Fruit fly (Drosophila melanogaster): Measurements from ENCODE around the gene ppk31.

The ppk31 gene

dm6 chr3R:27151516-27151823 is 11.5 kb upstream of the ppk31 start, which contains the start of gene Men-b (continued):
- TF ChIP-seq Gsc (GFP tag; IDR thresholded peaks at IDR 0.05) (no peak), CG17328 (GFP tag; IDR thresholded peaks at IDR 0.05) (no peak; the same call in 1 of the 2 replicates), CG2116 (GFP tag; optimal IDR thresholded peaks at IDR 0.05) (peak; percentile 22), CG3995 (GFP tag; optimal IDR thresholded peaks at IDR 0.05) (peak; percentile 40), sima (GFP tag; optimal IDR thresholded peaks at IDR 0.05) (no peak), Ptx1 (GFP tag; IDR thresholded peaks at IDR 0.05) (no peak), Aef1 (GFP tag; IDR thresholded peaks at IDR 0.05) (no peak), Sry-δ (GFP tag; optimal IDR thresholded peaks at IDR 0.05) (peak; percentile 8), H2.0 (GFP tag; IDR thresholded peaks at IDR 0.05) (no peak), CG3065 (GFP tag; optimal IDR thresholded peaks at IDR 0.05) (no peak), CG16863 (GFP tag; optimal IDR thresholded peaks at IDR 0.05) (no peak), sisA (GFP tag; IDR thresholded peaks at IDR 0.05) (0 out of 2 replicates have a peak, but pooled peaks have one; percentile 6), CTCF (GFP tag; optimal IDR thresholded peaks at IDR 0.05) (peak; percentile 80), CG3847 (GFP tag; IDR thresholded peaks at IDR 0.05) (peak; percentile 19; the same call in 1 of the 2 replicates), CG7372 (GFP tag; IDR thresholded peaks at IDR 0.05) (no peak), CG34224 (GFP tag; IDR thresholded peaks at IDR 0.05; ENCODE audit: partially characterized antibody) (no peak), BtbVII (GFP tag; optimal IDR thresholded peaks at IDR 0.05) (no peak), stwl (tag; optimal IDR thresholded peaks at IDR 0.05) (peak; percentile 49), CG12942 (GFP tag; optimal IDR thresholded peaks at IDR 0.05) (no peak), sens (GFP tag) (no peak), emc (GFP tag; optimal IDR thresholded peaks at IDR 0.05) (no peak), CG4424 (GFP tag; optimal IDR thresholded peaks at IDR 0.05) (no peak), zfh1 (GFP tag; IDR thresholded peaks at IDR 0.05) (peak; percentile 6; the same call in 1 of the 3 replicates), jing (GFP tag; optimal IDR thresholded peaks at IDR 0.05) (no peak), chinmo (GFP tag; IDR thresholded peaks at IDR 0.05; ENCODE audit: partially characterized antibody) (peak; percentile 15; the same call in 1 of the 4 replicates), CG3838 (GFP tag; optimal IDR thresholded peaks at IDR 0.05) (no peak), CG30020 (tag; optimal IDR thresholded peaks at IDR 0.05) (no peak), CG18764 (GFP tag; optimal IDR thresholded peaks at IDR 0.05) (no peak), tap (tag; optimal IDR thresholded peaks at IDR 0.05) (no peak), CG13775 (GFP tag; optimal IDR thresholded peaks at IDR 0.05) (no peak), ATbp (GFP tag; optimal IDR thresholded peaks at IDR 0.05) (no peak), CG12104 (GFP tag; optimal IDR thresholded peaks at IDR 0.05) (no peak), Deaf1 (tag; optimal IDR thresholded peaks at IDR 0.05) (no peak), Hand (GFP tag; optimal IDR thresholded peaks at IDR 0.05) (no peak), Vsx1 (GFP tag; optimal IDR thresholded peaks at IDR 0.05) (no peak), luna (GFP tag; optimal IDR thresholded peaks at IDR 0.05) (no peak), Eip74EF (GFP tag; optimal IDR thresholded peaks at IDR 0.05) (no peak), CG2712 (tag; optimal IDR thresholded peaks at IDR 0.05) (no peak), HLH4C (GFP tag; IDR thresholded peaks at IDR 0.05; ENCODE audit: partially characterized antibody) (no peak), inv (GFP tag; IDR thresholded peaks at IDR 0.05; ENCODE audit: partially characterized antibody) (no peak; the same call in 1 of the 2 replicates), CG2875 (GFP tag; optimal IDR thresholded peaks at IDR 0.05) (no peak), fru (optimal IDR thresholded peaks at IDR 0.05) (no peak), E2f2 (GFP tag; IDR thresholded peaks at IDR 0.05) (peak; percentile 87), Rfx (GFP tag; IDR thresholded peaks at IDR 0.05) (peak; percentile 39), CG10654 (GFP tag; optimal IDR thresholded peaks at IDR 0.05) (no peak), CG32767 (GFP tag; IDR thresholded peaks at IDR 0.05) (no peak), shn (GFP tag; optimal IDR thresholded peaks at IDR 0.05) (no peak), Scr (GFP tag; IDR thresholded peaks at IDR 0.05; ENCODE audit: partially characterized antibody) (no peak), CG13287 (GFP tag; IDR thresholded peaks at IDR 0.05; ENCODE audit: partially characterized antibody) (peak; percentile 72), Xrp1 (GFP tag; IDR thresholded peaks at IDR 0.05) (no peak), tx (GFP tag; optimal IDR thresholded peaks at IDR 0.05) (no peak), amos (GFP tag; IDR thresholded peaks at IDR 0.05; ENCODE audit: partially characterized antibody) (peak; percentile 53; the same call in 1 of the 2 replicates), CG17568 (GFP tag; optimal IDR thresholded peaks at IDR 0.05) (no peak)
